Fruit fly (Drosophila melanogaster): ENCODE data around the gene CG13674.

CG13674 gene

DNA sequence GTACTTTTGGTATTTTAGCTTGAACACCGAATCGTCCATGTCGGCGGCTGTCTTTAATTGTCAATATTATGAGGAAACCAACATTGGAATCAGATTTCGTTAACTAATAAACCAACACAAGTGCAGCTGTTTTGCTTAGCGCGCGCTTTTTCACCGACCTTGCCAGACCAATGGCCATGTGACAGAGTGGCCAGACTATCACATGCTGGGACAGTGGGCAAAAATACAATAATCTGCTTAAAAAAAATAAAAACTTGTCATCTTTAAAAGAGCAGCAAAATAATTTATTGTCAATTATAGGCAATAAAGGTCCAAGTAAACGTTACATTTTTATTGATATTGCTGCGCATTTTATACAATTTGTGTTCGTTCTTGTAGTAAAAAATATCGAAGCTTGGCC, 43.0 kb downstream of the CG13674 start, which contains the start of gene RecQ4:
Gene RecQ4, minus strand, starts transcription at position 161 of the 400 bp plus-strand sequence.
- no peak for TF ChIP-seq CG31627 (GFP tag; optimal IDR thresholded peaks at IDR 0.05)
- no peak for TF ChIP-seq Eip75B (GFP tag; optimal IDR thresholded peaks at IDR 0.05)
- TF ChIP-seq lz (GFP tag; optimal IDR thresholded peaks at IDR 0.05) = peak; percentile 5
- no peak for TF ChIP-seq Eip78C (GFP tag)
- no peak for TF ChIP-seq Ets21C (GFP tag; optimal IDR thresholded peaks at IDR 0.05)
- peak; percentile 20 for TF ChIP-seq Hr39 (GFP tag; optimal IDR thresholded peaks at IDR 0.05)
- no peak for TF ChIP-seq CG1621 (tag; optimal IDR thresholded peaks at IDR 0.05)
- TF ChIP-seq Blimp-1 (GFP tag; optimal IDR thresholded peaks at IDR 0.05) = no peak
- no peak for TF ChIP-seq Eip93F (GFP tag; optimal IDR thresholded peaks at IDR 0.05)
- no peak for TF ChIP-seq Lpt (GFP tag; optimal IDR thresholded peaks at IDR 0.05)
- no peak for TF ChIP-seq pdm3 (GFP tag; optimal IDR thresholded peaks at IDR 0.05)
- TF ChIP-seq net (GFP tag; optimal IDR thresholded peaks at IDR 0.05) = no peak
- no peak for TF ChIP-seq fkh (GFP tag; optimal IDR thresholded peaks at IDR 0.05)
- no peak for TF ChIP-seq Hr4 (GFP tag; optimal IDR thresholded peaks at IDR 0.05)
- no peak for TF ChIP-seq CG32006 (GFP tag; optimal IDR thresholded peaks at IDR 0.05)
